Worm (Caenorhabditis elegans): ENCODE results near the gene msi-1.

The msi-1 gene

DNA sequence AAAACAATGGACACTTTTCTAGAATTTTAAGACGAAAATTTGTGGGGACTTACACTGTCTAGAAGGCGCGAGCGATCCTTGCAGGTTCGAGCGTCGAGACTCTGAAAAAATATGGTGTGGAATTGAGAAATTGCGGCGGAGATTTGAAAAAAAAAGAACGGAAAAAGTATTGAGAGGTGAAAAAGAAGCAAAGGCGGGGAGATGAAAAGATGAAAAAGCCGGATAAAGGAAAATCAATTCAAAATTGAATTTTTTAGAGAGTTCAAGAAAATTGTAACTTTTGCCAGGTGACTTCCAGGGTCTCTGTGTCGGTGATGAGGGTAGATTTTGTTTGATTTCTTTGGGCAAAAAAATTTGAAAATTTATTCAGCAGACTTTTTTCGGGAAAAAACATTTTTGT, at the start of gene msi-1:
Gene msi-1 (minus strand): TSS at position 101 of the 400 bp plus-strand sequence.
- TF ChIP-seq sea-2 (GFP tag; optimal IDR thresholded peaks at IDR 0.05) (no peak), ceh-28 (tag; optimal IDR thresholded peaks at IDR 0.05) (no peak), hmg-11 (tag; optimal IDR thresholded peaks at IDR 0.05) (peak; percentile 31), egl-5 (tag; optimal IDR thresholded peaks at IDR 0.05) (no peak)

ce11 chrIII:4021866-4022265, 45.7 kb upstream of the msi-1 start, which contains the start of gene tftc-5:
tftc-5 (plus strand) TSS chrIII:4022166.
- TF ChIP-seq nhr-77 (tag; optimal IDR thresholded peaks at IDR 0.05) (no peak), lin-15B (tag; optimal IDR thresholded peaks at IDR 0.05) (no peak), lsy-12 (tag; optimal IDR thresholded peaks at IDR 0.05) (no peak), pha-4 (tag; optimal IDR thresholded peaks at IDR 0.05) (no peak), mml-1 (tag; optimal IDR thresholded peaks at IDR 0.05) (no peak), ceh-28 (tag; optimal IDR thresholded peaks at IDR 0.05) (no peak), nhr-23 (tag; optimal IDR thresholded peaks at IDR 0.05) (no peak), elt-1 (tag; optimal IDR thresholded peaks at IDR 0.05) (no peak), elt-3 (tag; optimal IDR thresholded peaks at IDR 0.05) (no peak), mdl-1 (tag; optimal IDR thresholded peaks at IDR 0.05) (no peak), nhr-237 (tag; optimal IDR thresholded peaks at IDR 0.05) (no peak), nhr-12 (tag; optimal IDR thresholded peaks at IDR 0.05) (no peak), ztf-4 (tag; optimal IDR thresholded peaks at IDR 0.05) (no peak), fkh-10 (GFP tag; optimal IDR thresholded peaks at IDR 0.05) (no peak), ceh-82 (tag; optimal IDR thresholded peaks at IDR 0.05) (no peak), nhr-11 (tag; optimal IDR thresholded peaks at IDR 0.05) (no peak), eor-1 (tag; optimal IDR thresholded peaks at IDR 0.05) (no peak)

- TF ChIP-seq nhr-25 (tag; optimal IDR thresholded peaks at IDR 0.05) (peak; percentile 68), nfya-1 (tag; optimal IDR thresholded peaks at IDR 0.05; ENCODE audit: insufficient read depth) (peak; percentile 92), fkh-2 (tag; optimal IDR thresholded peaks at IDR 0.05) (no peak), pha-4 (tag; optimal IDR thresholded peaks at IDR 0.05) (peak; percentile 89), lin-39 (tag; optimal IDR thresholded peaks at IDR 0.05) (peak; percentile 74), elt-1 (tag; optimal IDR thresholded peaks at IDR 0.05) (no peak), skn-1 (tag; optimal IDR thresholded peaks at IDR 0.05) (peak; percentile 42), nhr-67 (tag; optimal IDR thresholded peaks at IDR 0.05) (no peak), nhr-23 (tag; optimal IDR thresholded peaks at IDR 0.05) (peak; percentile 57), lin-15B (tag; optimal IDR thresholded peaks at IDR 0.05) (peak; percentile 76), lsy-12 (tag; optimal IDR thresholded peaks at IDR 0.05) (no peak), hmg-11 (tag; optimal IDR thresholded peaks at IDR 0.05) (peak; percentile 41), zag-1 (tag; optimal IDR thresholded peaks at IDR 0.05) (no peak), nhr-43 (tag; optimal IDR thresholded peaks at IDR 0.05; ENCODE audit: poor library complexity, severe bottlenecking) (peak; percentile 16), snpc-4 (tag; optimal IDR thresholded peaks at IDR 0.05) (peak; percentile 53)
Measured at ce11 chrIII:4019801-4020200, 43.6 kb upstream of the msi-1 start, which contains the start of gene snpc-3.4. snpc-3.4 (plus strand) TSS chrIII:4020037.

ce11 chrIII:4018591-4019580, 42.7 kb upstream of the msi-1 start:
- TF ChIP-seq elt-1 (tag; optimal IDR thresholded peaks at IDR 0.05) (no peak), nhr-23 (tag; optimal IDR thresholded peaks at IDR 0.05) (peak; percentile 6), nfya-1 (tag; optimal IDR thresholded peaks at IDR 0.05; ENCODE audit: insufficient read depth) (peak; percentile 63), nhr-67 (tag; optimal IDR thresholded peaks at IDR 0.05) (no peak), mml-1 (tag; optimal IDR thresholded peaks at IDR 0.05) (no peak), ceh-16 (tag; optimal IDR thresholded peaks at IDR 0.05) (no peak), lin-39 (tag; optimal IDR thresholded peaks at IDR 0.05) (peak; percentile 81), R02D3.7 (tag; optimal IDR thresholded peaks at IDR 0.05) (no peak), nhr-43 (tag; optimal IDR thresholded peaks at IDR 0.05; ENCODE audit: poor library complexity, severe bottlenecking) (no peak), unc-39 (tag; optimal IDR thresholded peaks at IDR 0.05) (no peak), fkh-10 (GFP tag; optimal IDR thresholded peaks at IDR 0.05) (no peak), snpc-4 (tag; optimal IDR thresholded peaks at IDR 0.05) (peak; percentile 42), jun-1 (tag; optimal IDR thresholded peaks at IDR 0.05) (no peak), daf-12 (tag; optimal IDR thresholded peaks at IDR 0.05) (no peak), mdl-1 (tag; optimal IDR thresholded peaks at IDR 0.05) (no peak), hmg-11 (tag; optimal IDR thresholded peaks at IDR 0.05) (no peak), egl-5 (tag; optimal IDR thresholded peaks at IDR 0.05) (no peak), aly-2 (tag; optimal IDR thresholded peaks at IDR 0.05) (no peak), zag-1 (tag; optimal IDR thresholded peaks at IDR 0.05) (no peak), eor-1 (tag; optimal IDR thresholded peaks at IDR 0.05) (no peak), lin-15B (tag; optimal IDR thresholded peaks at IDR 0.05) (no peak), skn-1 (tag; optimal IDR thresholded peaks at IDR 0.05) (no peak), tbx-2 (tag; optimal IDR thresholded peaks at IDR 0.05) (no peak), elt-2 (tag; optimal IDR thresholded peaks at IDR 0.05) (peak; percentile 80), unc-62 (GFP tag; optimal IDR thresholded peaks at IDR 0.05) (no peak), ztf-4 (tag; optimal IDR thresholded peaks at IDR 0.05) (no peak), ceh-28 (tag; optimal IDR thresholded peaks at IDR 0.05) (no peak), nhr-11 (tag; optimal IDR thresholded peaks at IDR 0.05) (no peak), pha-4 (tag; optimal IDR thresholded peaks at IDR 0.05) (peak; percentile 17), ceh-9 (tag; optimal IDR thresholded peaks at IDR 0.05) (no peak), egl-27 (tag; optimal IDR thresholded peaks at IDR 0.05) (no peak), nhr-77 (tag; optimal IDR thresholded peaks at IDR 0.05) (no peak), nhr-12 (tag; optimal IDR thresholded peaks at IDR 0.05) (no peak), fos-1 (tag; optimal IDR thresholded peaks at IDR 0.05) (no peak)

Data from whole organism, L3 larva.